Worm (Caenorhabditis elegans) whole organism, mixed stage, embryonic: ENCODE data around the gene srx-121.
"Not testable (repeated sequence)": the region's sequence is repeated elsewhere in the genome, so short reads cannot be mapped to it uniquely, and the experiment has no call there.

Experiments used
- M03D4.4 ChIP-seq: sonication (generic microtip); optimal IDR thresholded peaks from 2 replicates; lab custom pipeline; 2017; ENCODE audit warnings: mild to moderate bottlenecking, missing genetic modification characterization, missing compliant biosample characterization
- bed-3 ChIP-seq: fragments of 200-800 bp; sonication (Bioruptor generic); optimal IDR thresholded peaks from 3 replicates; lab custom pipeline; 2018; ENCODE audit warnings: mild to moderate bottlenecking, missing genetic modification characterization, moderate library complexity, missing compliant biosample characterization
- blmp-1 ChIP-seq: fragments of 150-350 bp; optimal IDR thresholded peaks from 2 replicates; lab custom pipeline; 2014; ENCODE audit warnings: missing biosample characterization, missing genetic modification characterization
- ceh-39 ChIP-seq: fragments of 150-350 bp; optimal IDR thresholded peaks from 2 replicates; lab custom pipeline; 2014; ENCODE audit warnings: missing biosample characterization, missing genetic modification characterization
- ceh-83 ChIP-seq: fragments of 200-800 bp; sonication (Bioruptor generic); optimal IDR thresholded peaks from 2 replicates; lab custom pipeline; 2018; ENCODE audit warnings: mild to moderate bottlenecking, missing genetic modification characterization, missing compliant biosample characterization
- ces-1 ChIP-seq: fragments of 150-350 bp; optimal IDR thresholded peaks from 2 replicates; lab custom pipeline; 2014; ENCODE audit warnings: missing biosample characterization, missing genetic modification reagents, missing genetic modification characterization
- drap-1 ChIP-seq: fragments of 200-800 bp; sonication (Bioruptor generic); optimal IDR thresholded peaks from 3 replicates; lab custom pipeline; 2018; ENCODE audit warnings: mild to moderate bottlenecking, missing genetic modification characterization, missing compliant biosample characterization
- elt-1 ChIP-seq: sonication (generic microtip); optimal IDR thresholded peaks from 2 replicates; lab custom pipeline; 2017; ENCODE audit warnings: missing genetic modification characterization, mild to moderate bottlenecking, missing compliant biosample characterization, antibody characterized with exemption, moderate library complexity, borderline replicate concordance; ENCODE audit not compliant: insufficient read depth
- elt-3 ChIP-seq: fragments of 150-350 bp; optimal IDR thresholded peaks from 2 replicates; lab custom pipeline; 2014; ENCODE audit warnings: missing biosample characterization, missing genetic modification characterization
- flh-1 ChIP-seq: fragments of 200-800 bp; sonication (Bioruptor generic); optimal IDR thresholded peaks from 2 replicates; lab custom pipeline; 2018; ENCODE audit warnings: mild to moderate bottlenecking, missing genetic modification characterization, moderate library complexity, missing compliant biosample characterization
- ham-2 ChIP-seq: fragments of 200-800 bp; sonication (Bioruptor generic); optimal IDR thresholded peaks from 2 replicates; lab custom pipeline; 2018; ENCODE audit warnings: mild to moderate bottlenecking, missing genetic modification characterization, missing compliant biosample characterization
- hlh-1 ChIP-seq: fragments of 150-350 bp; optimal IDR thresholded peaks from 2 replicates; lab custom pipeline; 2014; ENCODE audit warnings: missing biosample characterization, missing genetic modification reagents, missing genetic modification characterization
- lin-13 ChIP-seq: fragments of 150-350 bp; optimal IDR thresholded peaks from 2 replicates; lab custom pipeline; 2014; ENCODE audit warnings: missing biosample characterization, missing genetic modification characterization
- lin-32 ChIP-seq: fragments of 200-800 bp; sonication (Bioruptor generic); optimal IDR thresholded peaks from 2 replicates; lab custom pipeline; 2018; ENCODE audit warnings: mild to moderate bottlenecking, missing genetic modification characterization, missing compliant biosample characterization
- lsy-2 ChIP-seq: fragments of 150-350 bp; optimal IDR thresholded peaks from 2 replicates; lab custom pipeline; 2014; ENCODE audit warnings: missing biosample characterization, missing genetic modification characterization
- mab-5 ChIP-seq: fragments of 150-350 bp; optimal IDR thresholded peaks from 2 replicates; lab custom pipeline; 2014; ENCODE audit warnings: missing biosample characterization, missing genetic modification characterization
- mep-1 ChIP-seq: fragments of 150-350 bp; optimal IDR thresholded peaks from 2 replicates; lab custom pipeline; 2017; ENCODE audit warnings: missing biosample characterization, missing genetic modification reagents, missing genetic modification characterization, inconsistent platforms
- mls-2 ChIP-seq: sonication (generic microtip); optimal IDR thresholded peaks from 2 replicates; lab custom pipeline; 2016; ENCODE audit warnings: mild to moderate bottlenecking, missing genetic modification characterization, moderate library complexity, missing compliant biosample characterization
- nhr-2 ChIP-seq: fragments of 150-350 bp; optimal IDR thresholded peaks from 2 replicates; lab custom pipeline; 2014; ENCODE audit warnings: missing biosample characterization, missing genetic modification characterization
- nhr-237 ChIP-seq: fragments of 150-350 bp; optimal IDR thresholded peaks from 2 replicates; lab custom pipeline; 2014; ENCODE audit warnings: missing biosample characterization, missing genetic modification characterization
- nhr-28 ChIP-seq: fragments of 150-350 bp; optimal IDR thresholded peaks from 2 replicates; lab custom pipeline; 2014; ENCODE audit warnings: missing biosample characterization, missing genetic modification characterization
- nhr-76 ChIP-seq: sonication (generic microtip); optimal IDR thresholded peaks from 2 replicates; lab custom pipeline; 2017; ENCODE audit warnings: missing biosample characterization, missing genetic modification characterization
- pha-4 ChIP-seq: fragments of 150-350 bp; optimal IDR thresholded peaks from 2 replicates; lab custom pipeline; 2018; ENCODE audit warnings: missing biosample characterization, missing genetic modification reagents, missing genetic modification characterization
- snpc-4 ChIP-seq: fragments of 150-350 bp; optimal IDR thresholded peaks from 2 replicates; lab custom pipeline; 2014; ENCODE audit warnings: missing biosample characterization, missing genetic modification characterization
- sptf-1 ChIP-seq: sonication (generic microtip); optimal IDR thresholded peaks from 2 replicates; lab custom pipeline; 2017; ENCODE audit warnings: mild to moderate bottlenecking, missing genetic modification characterization, moderate library complexity, missing compliant biosample characterization
- unc-120 ChIP-seq: sonication (generic microtip); optimal IDR thresholded peaks from 2 replicates; lab custom pipeline; 2017; ENCODE audit warnings: missing genetic modification characterization, missing compliant biosample characterization; ENCODE audit not compliant: poor library complexity, severe bottlenecking
- unc-39 ChIP-seq: fragments of 150-350 bp; optimal IDR thresholded peaks from 2 replicates; lab custom pipeline; 2014; ENCODE audit warnings: missing biosample characterization, missing genetic modification characterization
- unc-62 ChIP-seq: fragments of 150-350 bp; optimal IDR thresholded peaks from 2 replicates; lab custom pipeline; 2014; ENCODE audit warnings: missing biosample characterization, missing genetic modification reagents, missing genetic modification characterization
- zip-8 ChIP-seq: fragments of 150-350 bp; optimal IDR thresholded peaks from 2 replicates; lab custom pipeline; 2014; ENCODE audit warnings: missing biosample characterization, missing genetic modification characterization
- ztf-11 ChIP-seq: fragments of 150-350 bp; optimal IDR thresholded peaks from 2 replicates; lab custom pipeline; 2014; ENCODE audit warnings: missing biosample characterization, missing genetic modification characterization

srx-121 gene

DNA sequence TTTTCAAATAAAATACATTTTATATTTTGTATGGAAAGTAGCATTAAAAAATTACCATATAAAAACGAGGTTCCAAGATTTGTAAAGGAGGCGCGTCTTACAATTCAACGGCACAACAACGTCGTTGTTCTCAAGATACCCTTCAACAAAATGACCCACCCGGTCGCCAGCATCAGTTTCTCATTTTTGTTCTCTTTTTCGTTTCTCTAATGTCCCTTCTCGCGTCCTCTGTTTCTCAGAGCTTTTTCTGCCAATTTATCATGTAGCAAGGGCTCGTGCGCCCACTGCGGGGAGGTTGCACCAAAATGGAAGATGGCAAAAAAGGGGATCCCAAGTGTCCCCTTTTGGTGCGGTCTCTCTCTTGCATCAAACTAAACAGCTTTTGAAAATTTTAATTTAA, 36.9 kb upstream of the srx-121 start:
- TF ChIP-seq unc-62 (GFP tag; lab: Kevin White, UChicago), result no peak
- no peak for TF ChIP-seq unc-120 (tag; lab: Kevin White, UChicago)
- no peak for TF ChIP-seq ceh-83
- TF ChIP-seq nhr-28 (tag; lab: Kevin White, UChicago), result no peak
- no peak for TF ChIP-seq elt-1 (tag; lab: Kevin White, UChicago)
- no peak for TF ChIP-seq ham-2 (GFP tag; lab: Kevin White, UChicago)
- no peak for TF ChIP-seq mab-5 (tag; lab: Kevin White, UChicago)
- no peak for TF ChIP-seq unc-39
- no peak for TF ChIP-seq flh-1 (GFP tag; lab: Kevin White, UChicago)
- no peak for TF ChIP-seq snpc-4 (tag; lab: Kevin White, UChicago)
- TF ChIP-seq zip-8 (tag; lab: Kevin White, UChicago), result no peak
- TF ChIP-seq lin-32 (GFP tag; lab: Kevin White, UChicago), result no peak
- no peak for TF ChIP-seq nhr-76 (tag; lab: Kevin White, UChicago)
- TF ChIP-seq M03D4.4, result no peak
- TF ChIP-seq lsy-2 (tag; lab: Kevin White, UChicago), result no peak
- TF ChIP-seq pha-4 (tag; lab: Kevin White, UChicago), result no peak
- TF ChIP-seq drap-1 (GFP tag; lab: Kevin White, UChicago), result no peak

DNA sequence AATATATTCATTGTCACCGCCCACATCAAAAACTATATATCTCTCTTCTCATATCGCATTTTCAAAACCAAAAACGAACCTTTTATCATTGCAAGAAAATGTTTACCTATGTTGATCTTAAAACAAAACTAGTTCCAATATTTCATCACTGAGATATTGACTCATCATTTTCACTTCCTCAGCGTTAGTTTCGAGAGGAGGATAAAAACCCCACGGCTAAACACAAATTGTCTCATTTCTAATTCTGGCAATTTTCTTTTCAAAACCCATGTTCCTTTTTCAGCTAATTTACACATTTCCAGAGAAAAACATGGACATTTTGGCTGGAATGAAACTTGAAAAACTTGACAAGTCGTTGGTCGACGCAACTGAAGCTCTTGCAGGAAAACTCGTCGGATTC, 36.0 kb upstream of the srx-121 start, which contains the start of gene T20D4.7:
Gene T20D4.7, plus strand, starts transcription at position 301 of the 400 bp plus-strand sequence.
- TF ChIP-seq ztf-11, result no peak
- no peak for TF ChIP-seq unc-62 (GFP tag; lab: Kevin White, UChicago)
- no peak for TF ChIP-seq lin-32 (GFP tag; lab: Kevin White, UChicago)
- no peak for TF ChIP-seq sptf-1
- TF ChIP-seq ceh-39 (tag; lab: Kevin White, UChicago), result no peak
- no peak for TF ChIP-seq lin-13
- no peak for TF ChIP-seq nhr-28 (tag; lab: Kevin White, UChicago)
- no peak for TF ChIP-seq elt-3 (tag; lab: Kevin White, UChicago)
- no peak for TF ChIP-seq ces-1 (GFP tag; lab: Kevin White, UChicago)
- TF ChIP-seq unc-39, result no peak
- TF ChIP-seq, all 35 proteins: peak for 0

DNA sequence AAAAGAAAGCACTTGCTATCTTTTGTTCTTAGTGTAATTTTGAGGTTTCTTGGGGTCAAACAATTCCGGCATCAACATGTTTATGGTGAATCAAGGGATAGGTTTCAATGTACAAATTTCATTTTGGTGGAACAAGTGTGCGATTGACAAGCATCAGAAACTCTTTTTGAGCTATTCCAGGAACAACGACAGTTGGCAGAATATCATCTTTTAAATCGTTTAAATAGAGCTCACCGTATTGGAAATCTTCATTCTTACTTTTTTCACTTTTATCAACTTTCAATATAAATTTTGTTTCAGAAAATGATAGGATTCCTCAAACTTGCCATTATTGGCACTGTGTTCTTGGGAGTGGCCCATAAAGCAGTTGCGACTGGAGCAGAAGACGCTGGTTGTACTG, 27.4 kb upstream of the srx-121 start, which contains the start of gene T20D4.10:
Gene T20D4.10, plus strand, starts transcription at position 301 of the 400 bp plus-strand sequence.
- not testable (repeated sequence) for TF ChIP-seq ztf-11; ham-2 (GFP tag; lab: Kevin White, UChicago); unc-120 (tag; lab: Kevin White, UChicago)

DNA sequence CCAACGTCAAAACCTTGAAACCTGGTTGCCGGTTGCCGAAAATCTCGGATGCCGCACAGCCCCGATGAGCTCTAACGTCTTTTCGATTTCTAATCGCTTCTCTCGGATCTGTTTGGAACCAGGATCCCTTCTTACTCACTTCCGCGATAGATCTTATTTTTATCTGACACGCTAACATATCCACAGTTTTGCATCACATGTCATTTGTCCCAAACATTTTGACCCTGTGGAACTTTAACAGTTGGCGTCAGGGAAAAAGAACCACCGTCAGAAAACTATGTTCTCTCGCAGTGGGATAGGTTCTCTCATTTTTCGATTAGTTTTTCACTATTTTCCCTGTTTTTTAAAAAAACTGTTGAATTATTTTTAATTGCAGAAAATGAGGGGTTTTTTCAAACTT, 25.7 kb upstream of the srx-121 start, which contains the start of gene T20D4.11:
Gene T20D4.11, plus strand, starts transcription at position 377 of the 400 bp plus-strand sequence.
- TF ChIP-seq M03D4.4 (no peak), zip-8 (tag; lab: Kevin White, UChicago) (no peak), ztf-11 (no peak), hlh-1 (tag; lab: Kevin White, UChicago) (no peak), blmp-1 (tag; lab: Kevin White, UChicago) (no peak), unc-62 (GFP tag; lab: Kevin White, UChicago) (no peak), bed-3 (GFP tag; lab: Kevin White, UChicago) (no peak), ces-1 (GFP tag; lab: Kevin White, UChicago) (no peak), lin-13 (no peak)

DNA sequence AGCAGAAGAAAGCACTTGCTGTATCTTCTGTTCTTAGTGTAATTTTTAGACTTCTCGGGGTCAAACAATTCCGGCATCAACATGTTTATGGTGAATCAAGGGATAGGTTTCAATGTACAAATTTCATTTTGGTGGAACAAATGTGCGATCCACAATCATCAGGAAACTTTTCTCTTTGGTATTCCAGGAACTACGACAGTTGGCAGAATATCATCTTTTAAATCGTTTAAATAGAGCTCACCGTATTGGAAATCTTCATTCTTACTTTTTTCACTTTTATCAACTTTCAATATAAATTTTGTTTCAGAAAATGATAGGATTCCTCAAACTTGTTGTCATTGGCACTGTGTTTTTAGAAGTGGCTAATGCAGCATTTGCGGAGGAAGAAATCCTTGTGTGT, 24.2 kb upstream of the srx-121 start, which contains the start of gene T20D4.12:
Gene T20D4.12, plus strand, starts transcription at position 301 of the 400 bp plus-strand sequence.
- not testable (repeated sequence) for TF ChIP-seq nhr-237 (tag; lab: Kevin White, UChicago); lin-13; nhr-28 (tag; lab: Kevin White, UChicago)
- TF ChIP-seq, all 35 proteins: peak for 0; not testable (repeated sequence) for 35

DNA sequence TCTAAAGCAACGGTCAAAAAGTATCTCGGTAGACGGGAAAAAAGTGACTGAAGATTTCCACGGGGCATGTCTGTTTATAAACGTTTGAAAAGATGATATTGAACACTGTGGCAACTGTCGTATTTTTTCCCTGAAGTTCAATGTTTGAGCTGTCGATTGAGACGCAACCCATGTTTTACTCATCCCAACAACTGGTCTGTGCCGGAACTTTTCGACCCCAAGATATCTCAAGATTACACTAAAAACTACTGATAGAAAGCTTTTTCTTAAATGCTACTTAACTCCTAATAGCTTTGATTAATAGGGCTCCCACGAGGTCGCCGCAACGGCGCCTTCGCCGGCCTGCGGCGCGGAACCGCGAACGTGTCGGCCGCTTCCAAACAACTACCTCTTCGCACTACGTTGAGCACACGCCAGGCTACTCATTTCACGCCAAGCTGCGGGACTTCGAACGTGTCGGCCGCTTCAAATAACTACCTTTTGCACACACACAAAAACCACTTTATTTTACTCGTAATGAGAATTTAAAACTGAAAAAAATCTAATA, 22.2 kb upstream of the srx-121 start, which contains the start of gene T20D4.15:
Gene T20D4.15, minus strand, starts transcription at position 51 of the 547 bp plus-strand sequence.
- TF ChIP-seq drap-1 (GFP tag; lab: Kevin White, UChicago) (no peak), unc-62 (GFP tag; lab: Kevin White, UChicago) (no peak), sptf-1 (no peak), lin-13 (no peak), ceh-39 (tag; lab: Kevin White, UChicago) (no peak), zip-8 (tag; lab: Kevin White, UChicago) (no peak), mab-5 (tag; lab: Kevin White, UChicago) (no peak), pha-4 (tag; lab: Kevin White, UChicago) (no peak), unc-120 (tag; lab: Kevin White, UChicago) (no peak), elt-3 (tag; lab: Kevin White, UChicago) (no peak), nhr-237 (tag; lab: Kevin White, UChicago) (no peak), mls-2 (tag; lab: Kevin White, UChicago) (no peak), ham-2 (GFP tag; lab: Kevin White, UChicago) (no peak), blmp-1 (tag; lab: Kevin White, UChicago) (no peak), nhr-2 (tag; lab: Kevin White, UChicago) (no peak), mep-1 (tag; lab: Kevin White, UChicago) (no peak), bed-3 (GFP tag; lab: Kevin White, UChicago) (no peak)
- TF ChIP-seq, all 35 proteins: peak for 0
